Worm (Caenorhabditis elegans) whole organism, L4/young adult: ENCODE data around the gene F16F9.4.

Experiments
- W03F9.2 ChIP-seq: fragments of 150-350 bp; optimal IDR thresholded peaks from 2 replicates; lab custom pipeline; 2014; ENCODE audit warnings: missing biosample characterization, missing genetic modification characterization
- dao-5 ChIP-seq: sonication (generic microtip); optimal IDR thresholded peaks from 2 replicates; lab custom pipeline; 2016; ENCODE audit warnings: missing genotype, missing genetic modification characterization, moderate library complexity, missing compliant biosample characterization
- him-1 ChIP-seq: sonication (generic microtip); optimal IDR thresholded peaks from 2 replicates; lab custom pipeline; 2016; ENCODE audit warnings: missing genotype, missing genetic modification reagents, missing genetic modification characterization, missing compliant biosample characterization

- TF ChIP-seq dao-5 (tag; lab: Kevin White, UChicago), result no peak
- no peak for TF ChIP-seq him-1 (tag; lab: Kevin White, UChicago)
- TF ChIP-seq W03F9.2 (tag; lab: Kevin White, UChicago), result no peak
These were observed 23.0 kb downstream of the F16F9.4 start for ce11 chrX:8440001-8440735.
